Worm (Caenorhabditis elegans): ENCODE measurements around the gene F58F12.12.

DNA sequence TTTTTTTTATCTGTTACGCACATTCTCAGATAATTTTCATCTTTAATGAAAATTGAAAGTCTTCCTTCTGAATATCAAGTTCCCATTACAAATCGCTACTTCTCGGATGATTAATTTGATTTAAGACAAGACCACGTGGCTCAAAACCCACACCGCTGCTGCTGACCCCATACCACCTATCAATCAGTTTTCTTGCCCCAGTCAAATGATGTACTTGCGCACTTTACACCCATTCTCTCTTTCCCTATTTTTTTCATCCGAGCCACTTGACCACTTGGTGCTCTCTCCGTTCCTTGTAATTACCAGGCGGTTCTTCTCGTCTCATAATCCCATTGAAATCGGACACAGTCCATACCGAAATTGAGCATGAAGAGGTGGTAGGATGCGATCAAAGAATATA, 13.1 kb downstream of the F58F12.12 start:
- TF ChIP-seq ces-1 (GFP tag; optimal IDR thresholded peaks at IDR 0.05) = no peak
- no peak for TF ChIP-seq tbx-8 (GFP tag; optimal IDR thresholded peaks at IDR 0.05)
- no peak for TF ChIP-seq lin-13 (tag; optimal IDR thresholded peaks at IDR 0.05)
- no peak for TF ChIP-seq sptf-1 (tag; optimal IDR thresholded peaks at IDR 0.05)
